Fruit fly (Drosophila melanogaster) whole organism, prepupa: ENCODE data around the gene CNMa.

Source experiments
- Blimp-1 ChIP-seq: fragments of 200-800 bp; sonication (Bioruptor generic); optimal IDR thresholded peaks from 3 replicates; lab custom pipeline; 2017; ENCODE audit warnings: missing biosample characterization, missing genetic modification characterization, mild to moderate bottlenecking, moderate library complexity, missing genetic modification reagents
- CG10631 ChIP-seq: fragments of 200-800 bp; sonication (Bioruptor generic); optimal IDR thresholded peaks from 2 replicates; lab custom pipeline; 2016; ENCODE audit warnings: missing biosample characterization, missing genetic modification characterization
- CG10669 ChIP-seq: fragments of 200-800 bp; sonication (Bioruptor generic); optimal IDR thresholded peaks from 3 replicates; lab custom pipeline; 2018; ENCODE audit warnings: missing biosample characterization, mild to moderate bottlenecking, missing genetic modification characterization, moderate library complexity
- CG11294 ChIP-seq: fragments of 200-800 bp; sonication (Bioruptor generic); IDR thresholded peaks from 2 replicates; pipeline ENCODE4 v1.3.6; 2022; ENCODE audit warnings: missing biosample characterization, missing genetic modification characterization
- CG11762 ChIP-seq: fragments of 200-800 bp; sonication (Bioruptor generic); optimal IDR thresholded peaks from 3 replicates; lab custom pipeline; 2016; ENCODE audit warnings: missing biosample characterization, missing genetic modification characterization; ENCODE audit not compliant: insufficient read depth
- CG11902 ChIP-seq: fragments of 200-800 bp; sonication (Bioruptor generic); optimal IDR thresholded peaks from 3 replicates; lab custom pipeline; 2016; ENCODE audit warnings: missing biosample characterization, missing genetic modification characterization
- CG15336 ChIP-seq: fragments of 200-800 bp; sonication (Bioruptor generic); IDR thresholded peaks from 2 replicates; pipeline ENCODE4 v1.3.6; 2022; ENCODE audit warnings: missing biosample characterization, missing genetic modification characterization
- CG3032 ChIP-seq: fragments of 200-800 bp; optimal IDR thresholded peaks from 2 replicates; lab custom pipeline; 2019; ENCODE audit warnings: missing biosample characterization, mild to moderate bottlenecking, missing genetic modification characterization, moderate library complexity
- CG31627 ChIP-seq: fragments of 200-800 bp; sonication (Bioruptor generic); optimal IDR thresholded peaks from 3 replicates; lab custom pipeline; 2016; ENCODE audit warnings: missing biosample characterization, missing genetic modification characterization
- CG32006 ChIP-seq: fragments of 200-800 bp; sonication (Bioruptor generic); optimal IDR thresholded peaks from 3 replicates; lab custom pipeline; 2017; ENCODE audit warnings: missing biosample characterization, mild to moderate bottlenecking, missing genetic modification characterization
- CG34406 ChIP-seq: fragments of 200-800 bp; sonication (Bioruptor generic); optimal IDR thresholded peaks from 3 replicates; lab custom pipeline; 2016; ENCODE audit warnings: missing biosample characterization, missing genetic modification characterization
- CG3919 ChIP-seq: fragments of 200-800 bp; sonication (Bioruptor generic); optimal IDR thresholded peaks from 3 replicates; lab custom pipeline; 2016; ENCODE audit warnings: missing biosample characterization, missing genetic modification characterization
- CG4318 ChIP-seq: fragments of 200-800 bp; sonication (Bioruptor generic); optimal IDR thresholded peaks from 3 replicates; lab custom pipeline; 2017; ENCODE audit warnings: missing biosample characterization, mild to moderate bottlenecking, missing genetic modification characterization
- CG6163 ChIP-seq: fragments of 200-800 bp; sonication (Bioruptor generic); IDR thresholded peaks from 3 replicates; pipeline ENCODE4 v1.3.6; 2022; ENCODE audit warnings: missing biosample characterization, missing genetic modification characterization
- CG6792 ChIP-seq: fragments of 200-800 bp; sonication (Bioruptor generic); optimal IDR thresholded peaks from 3 replicates; lab custom pipeline; 2016; ENCODE audit warnings: missing biosample characterization, missing genetic modification characterization
- CG6808 ChIP-seq: fragments of 200-800 bp; sonication (Bioruptor generic); optimal IDR thresholded peaks from 3 replicates; lab custom pipeline; 2017; ENCODE audit warnings: missing biosample characterization, missing genetic modification characterization, mild to moderate bottlenecking, moderate library complexity, missing genetic modification reagents
- CG6854 ChIP-seq: fragments of 200-800 bp; sonication (Bioruptor generic); optimal IDR thresholded peaks from 2 replicates; lab custom pipeline; 2017; ENCODE audit warnings: missing biosample characterization, mild to moderate bottlenecking, missing genetic modification characterization
- CG7368 ChIP-seq: fragments of 200-800 bp; sonication (Bioruptor generic); optimal IDR thresholded peaks from 3 replicates; lab custom pipeline; 2016; ENCODE audit warnings: missing biosample characterization, missing genetic modification characterization
- CG8632 ChIP-seq: fragments of 200-800 bp; sonication (Bioruptor generic); optimal IDR thresholded peaks from 3 replicates; lab custom pipeline; 2016; ENCODE audit warnings: missing biosample characterization, missing genetic modification characterization
- CG9139 ChIP-seq: fragments of 200-800 bp; sonication (Bioruptor generic); optimal IDR thresholded peaks from 3 replicates; lab custom pipeline; 2017; ENCODE audit warnings: missing biosample characterization, mild to moderate bottlenecking, missing genetic modification characterization
- Eip75B ChIP-seq: fragments of 200-800 bp; sonication (Bioruptor generic); optimal IDR thresholded peaks from 3 replicates; lab custom pipeline; 2016; ENCODE audit warnings: missing biosample characterization, missing genetic modification characterization
- Eip78C ChIP-seq: fragments of 200-800 bp; sonication (Bioruptor generic); peaks from one replicate; lab custom pipeline; 2016; ENCODE audit warnings: missing biosample characterization, missing genetic modification characterization
- Eip93F ChIP-seq: fragments of 200-800 bp; sonication (Bioruptor generic); optimal IDR thresholded peaks from 2 replicates; lab custom pipeline; 2016; ENCODE audit warnings: missing biosample characterization, mild to moderate bottlenecking, missing genetic modification characterization
- Ets96B ChIP-seq: fragments of 200-800 bp; optimal IDR thresholded peaks from 2 replicates; lab custom pipeline; 2019; ENCODE audit warnings: missing biosample characterization, mild to moderate bottlenecking, missing genetic modification characterization, moderate library complexity
- Gug ChIP-seq: fragments of 200-800 bp; sonication (Bioruptor generic); IDR thresholded peaks from 2 replicates; pipeline ENCODE4 v1.3.6; 2022; ENCODE audit warnings: missing biosample characterization, missing genetic modification characterization
- Hr39 ChIP-seq: fragments of 200-800 bp; sonication (Bioruptor generic); optimal IDR thresholded peaks from 2 replicates; lab custom pipeline; 2016; ENCODE audit warnings: missing biosample characterization, missing genetic modification characterization
- Hr4 ChIP-seq: fragments of 200-800 bp; sonication (Bioruptor generic); optimal IDR thresholded peaks from 3 replicates; lab custom pipeline; 2016; ENCODE audit warnings: missing biosample characterization, missing genetic modification characterization
- Met ChIP-seq: fragments of 200-800 bp; sonication (Bioruptor generic); optimal IDR thresholded peaks from 3 replicates; lab custom pipeline; 2016; ENCODE audit warnings: missing biosample characterization, missing genetic modification characterization
- OdsH ChIP-seq: fragments of 200-800 bp; sonication (Bioruptor generic); optimal IDR thresholded peaks from 3 replicates; lab custom pipeline; 2016; ENCODE audit warnings: missing biosample characterization, missing genetic modification characterization
- Smox ChIP-seq: fragments of 200-800 bp; sonication (Bioruptor generic); optimal IDR thresholded peaks from 3 replicates; lab custom pipeline; 2016; ENCODE audit warnings: missing biosample characterization, missing genetic modification characterization
- Sox102F ChIP-seq: fragments of 200-800 bp; sonication (Bioruptor generic); optimal IDR thresholded peaks from 2 replicates; lab custom pipeline; 2016; ENCODE audit warnings: missing biosample characterization, mild to moderate bottlenecking, missing genetic modification characterization
- Sox14 ChIP-seq: fragments of 200-800 bp; sonication (Bioruptor generic); optimal IDR thresholded peaks from 3 replicates; lab custom pipeline; 2016; ENCODE audit warnings: missing biosample characterization, missing genetic modification characterization
- Sox15 ChIP-seq: fragments of 200-800 bp; sonication (Bioruptor generic); optimal IDR thresholded peaks from 3 replicates; lab custom pipeline; 2016; ENCODE audit warnings: missing biosample characterization, missing genetic modification characterization
- achi ChIP-seq: fragments of 200-800 bp; sonication (Bioruptor generic); optimal IDR thresholded peaks from 3 replicates; lab custom pipeline; 2016; ENCODE audit warnings: missing biosample characterization, missing genetic modification characterization
- acj6 ChIP-seq: fragments of 200-800 bp; sonication (Bioruptor generic); optimal IDR thresholded peaks from 3 replicates; lab custom pipeline; 2016; ENCODE audit warnings: missing biosample characterization, missing genetic modification characterization
- cyc ChIP-seq: fragments of 200-800 bp; sonication (Bioruptor generic); optimal IDR thresholded peaks from 3 replicates; lab custom pipeline; 2016; ENCODE audit warnings: missing biosample characterization, missing genetic modification characterization
- dsx ChIP-seq: fragments of 200-800 bp; optimal IDR thresholded peaks from 3 replicates; lab custom pipeline; 2019; ENCODE audit warnings: missing biosample characterization, mild to moderate bottlenecking, missing genetic modification characterization, moderate library complexity; ENCODE audit not compliant: poor library complexity, severe bottlenecking
- eg ChIP-seq: fragments of 200-800 bp; sonication (Bioruptor generic); IDR thresholded peaks from 3 replicates; pipeline ENCODE4 v1.3.6; 2022; ENCODE audit warnings: missing biosample characterization, missing genetic modification characterization
- esn ChIP-seq: fragments of 200-800 bp; sonication (Bioruptor generic); optimal IDR thresholded peaks from 2 replicates; lab custom pipeline; 2016; ENCODE audit warnings: missing biosample characterization, mild to moderate bottlenecking, missing genetic modification characterization, moderate library complexity
- fd59A ChIP-seq: fragments of 200-800 bp; sonication (Bioruptor generic); optimal IDR thresholded peaks from 2 replicates; lab custom pipeline; 2017; ENCODE audit warnings: missing biosample characterization, mild to moderate bottlenecking, missing genetic modification characterization, missing genetic modification reagents
- fd85E ChIP-seq: fragments of 200-800 bp; sonication (Bioruptor generic); optimal IDR thresholded peaks from 3 replicates; lab custom pipeline; 2016; ENCODE audit warnings: missing biosample characterization, missing genetic modification characterization
- fkh ChIP-seq: fragments of 200-800 bp; sonication (Bioruptor generic); optimal IDR thresholded peaks from 3 replicates; lab custom pipeline; 2017; ENCODE audit warnings: missing biosample characterization, mild to moderate bottlenecking, missing genetic modification characterization, moderate library complexity
- lz ChIP-seq: fragments of 200-800 bp; sonication (Bioruptor generic); optimal IDR thresholded peaks from 3 replicates; lab custom pipeline; 2016; ENCODE audit warnings: missing biosample characterization, missing genetic modification characterization
- net ChIP-seq: fragments of 200-800 bp; sonication (Bioruptor generic); optimal IDR thresholded peaks from 3 replicates; lab custom pipeline; 2016; ENCODE audit warnings: missing biosample characterization, missing genetic modification characterization
- pdm3 ChIP-seq: fragments of 200-800 bp; sonication (Bioruptor generic); optimal IDR thresholded peaks from 3 replicates; lab custom pipeline; 2016; ENCODE audit warnings: missing biosample characterization, missing genetic modification characterization
- spab ChIP-seq: fragments of 200-800 bp; sonication (Bioruptor generic); optimal IDR thresholded peaks from 2 replicates; lab custom pipeline; 2017; ENCODE audit warnings: missing biosample characterization, mild to moderate bottlenecking, missing genetic modification characterization, missing genetic modification reagents
- ss ChIP-seq, 2 experiments: fragments of 200-800 bp; sonication (Bioruptor generic); optimal IDR thresholded peaks; 2 replicates in 1 of 2; 3 replicates in 1 of 2; lab custom pipeline; 2017 to 2018; ENCODE audit warnings: mild to moderate bottlenecking in 2 of 2, missing biosample characterization in 2 of 2, missing genetic modification characterization in 2 of 2, moderate library complexity in 1 of 2
- svp ChIP-seq: fragments of 200-800 bp; sonication (Bioruptor generic); peaks from one replicate; lab custom pipeline; 2016; ENCODE audit warnings: missing biosample characterization, missing genetic modification characterization
- vri ChIP-seq: fragments of 200-800 bp; sonication (Bioruptor generic); optimal IDR thresholded peaks from 3 replicates; lab custom pipeline; 2016; ENCODE audit warnings: missing biosample characterization, mild to moderate bottlenecking, missing genetic modification characterization

Gene CNMa

DNA sequence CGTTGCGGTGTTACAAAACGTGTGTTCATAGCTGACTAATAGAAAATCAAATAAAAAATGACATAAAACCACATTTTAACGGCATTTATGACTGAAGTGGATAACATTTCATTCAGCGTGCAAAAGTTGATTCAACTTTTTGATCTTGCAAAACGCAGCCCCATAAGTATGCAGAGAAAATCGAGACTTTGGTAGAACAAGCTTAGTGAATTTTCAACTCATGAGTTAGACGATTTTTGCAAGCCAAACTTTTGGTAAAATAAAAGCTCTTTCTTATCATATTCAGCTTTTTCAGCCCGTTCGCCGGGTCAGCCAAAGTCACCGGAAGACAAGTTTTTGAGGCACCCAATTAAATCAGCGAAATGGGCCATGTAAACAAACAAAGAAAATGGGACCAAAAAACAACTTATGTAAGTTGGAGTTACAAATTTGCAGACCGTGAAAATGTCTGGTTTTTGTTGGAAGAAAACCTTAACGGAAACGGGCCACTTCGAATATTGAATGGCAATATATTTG, 23.6 kb downstream of the CNMa start, which contains the start of gene Cpr62Ba:
Gene Cpr62Ba (minus strand): TSS at position 31 of the 516 bp plus-strand sequence.
- TF ChIP-seq svp (GFP tag; lab: Kevin White, UChicago) (peak; percentile 84), fkh (GFP tag; lab: Kevin White, UChicago) (no peak), Met (GFP tag; lab: Kevin White, UChicago) (no peak), Eip93F (GFP tag; lab: Kevin White, UChicago) (no peak), Eip78C (GFP tag; lab: Kevin White, UChicago) (peak; percentile 40)

DNA sequence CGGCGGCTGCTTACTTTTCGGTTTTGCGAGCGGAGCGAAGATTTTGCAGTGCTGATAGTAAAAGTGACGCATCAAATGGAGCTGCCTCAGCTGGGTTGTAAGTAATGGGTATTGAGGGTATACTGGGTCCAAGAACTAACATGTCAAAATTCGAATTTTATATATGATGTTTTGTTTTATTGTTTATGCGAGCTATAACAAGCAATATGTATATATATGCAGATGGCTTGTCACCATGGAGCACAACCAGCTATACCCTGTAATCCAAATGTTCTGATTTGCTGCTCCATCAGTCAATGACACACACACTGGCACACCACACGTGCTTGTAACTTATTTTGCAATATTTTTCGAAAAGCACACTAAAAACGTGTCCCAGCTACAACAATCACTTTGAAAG, 25.9 kb downstream of the CNMa start:
- TF ChIP-seq Sox14 (GFP tag; lab: Kevin White, UChicago) (peak; percentile 80), CG10669 (GFP tag; lab: Kevin White, UChicago) (peak; percentile 4), Eip78C (GFP tag; lab: Kevin White, UChicago) (peak; percentile 83), spab (GFP tag; lab: Kevin White, UChicago) (no peak), CG32006 (GFP tag; lab: Kevin White, UChicago) (peak; percentile 71), CG6792 (GFP tag; lab: Kevin White, UChicago) (peak; percentile 50), eg (GFP tag; lab: Robert Waterston, UW) (peak; percentile 87), Gug (GFP tag; lab: Robert Waterston, UW) (peak; percentile 75), CG11762 (GFP tag; lab: Kevin White, UChicago) (peak; percentile 34), CG4318 (GFP tag; lab: Kevin White, UChicago) (peak; percentile 50), Hr4 (peak; percentile 56), CG3919 (GFP tag; lab: Kevin White, UChicago) (peak; percentile 63), CG10631 (GFP tag; lab: Kevin White, UChicago) (peak; percentile 66), CG34406 (peak; percentile 51), Blimp-1 (no peak), Hr39 (peak; percentile 81), CG8632 (peak; percentile 38), fd85E (GFP tag; lab: Kevin White, UChicago) (no peak), CG11294 (peak; percentile 74), net (GFP tag; lab: Kevin White, UChicago) (peak; percentile 74), Met (GFP tag; lab: Kevin White, UChicago) (peak; percentile 79), Ets96B (tag; lab: Kevin White, UChicago) (peak; percentile 43), CG6854 (GFP tag; lab: Kevin White, UChicago) (no peak), OdsH (GFP tag; lab: Kevin White, UChicago) (peak; percentile 77), pdm3 (peak; percentile 68), vri (GFP tag; lab: Kevin White, UChicago) (peak; percentile 59), achi (GFP tag; lab: Kevin White, UChicago) (peak; percentile 59), lz (peak; percentile 71), CG7368 (GFP tag; lab: Kevin White, UChicago) (peak; percentile 38), Sox15 (peak; percentile 28), CG6808 (GFP tag; lab: Kevin White, UChicago) (peak; percentile 28), Sox102F (GFP tag; lab: Kevin White, UChicago) (peak; percentile 69), CG15336 (GFP tag; lab: Robert Waterston, UW) (peak; percentile 78), esn (GFP tag; lab: Kevin White, UChicago) (peak; percentile 70), Smox (peak; percentile 71), dsx (GFP tag; lab: Kevin White, UChicago) (peak; percentile 9), Eip75B (GFP tag; lab: Kevin White, UChicago) (peak; percentile 62), acj6 (GFP tag; lab: Kevin White, UChicago) (peak; percentile 77), CG31627 (GFP tag; lab: Kevin White, UChicago) (peak; percentile 73), CG9139 (GFP tag; lab: Kevin White, UChicago) (no peak), cyc (GFP tag; lab: Kevin White, UChicago) (peak; percentile 62), CG3032 (tag; lab: Kevin White, UChicago) (peak; percentile 57), fd59A (peak; percentile 58), CG11902 (GFP tag; lab: Kevin White, UChicago) (no peak), ss (GFP tag; optimal IDR thresholded peaks at IDR 0.05; lab: Kevin White, UChicago) (peak in 1 of 2 experiments; percentile 11), Eip93F (GFP tag; lab: Kevin White, UChicago) (no peak), CG6163 (GFP tag; lab: Robert Waterston, UW) (peak; percentile 84)
